Fruit fly (Drosophila melanogaster): ENCODE measurements around the gene Mrp4.

Mrp4 gene

dm6 chr3R:11557492-11557965, 11.5 kb upstream of the Mrp4 start, which contains the start of gene CG10898 (continued):
- peak; percentile 74 for TF ChIP-seq CG11560 (tag; IDR thresholded peaks at IDR 0.05)
- TF ChIP-seq CG3163 (GFP tag; optimal IDR thresholded peaks at IDR 0.05) = peak; percentile 65
- peak; percentile 91 for TF ChIP-seq CG12659 (GFP tag; optimal IDR thresholded peaks at IDR 0.05)
- peak; percentile 21 for TF ChIP-seq kni (GFP tag; optimal IDR thresholded peaks at IDR 0.05)
- no peak for TF ChIP-seq lov (optimal IDR thresholded peaks at IDR 0.05)
- peak; percentile 83; the same call in 2 of the 3 replicates for TF ChIP-seq lov (GFP tag; IDR thresholded peaks at IDR 0.05)
- TF ChIP-seq CG15514 (GFP tag; optimal IDR thresholded peaks at IDR 0.05) = peak; percentile 80
- peak; percentile 44 for TF ChIP-seq D19A (tag; optimal IDR thresholded peaks at IDR 0.05)
- TF ChIP-seq al (GFP tag; IDR thresholded peaks at IDR 0.05) = peak; percentile 78
- TF ChIP-seq ato (GFP tag; IDR thresholded peaks at IDR 0.05; ENCODE audit: partially characterized antibody) = 0 out of 2 replicates have a peak, but pooled peaks have one; percentile 17
- TF ChIP-seq CG32772 (GFP tag; IDR thresholded peaks at IDR 0.05) = peak; percentile 86
- peak; percentile 66 for TF ChIP-seq Sry-δ (GFP tag; optimal IDR thresholded peaks at IDR 0.05)
- peak; percentile 77 for TF ChIP-seq CG16779 (GFP tag; IDR thresholded peaks at IDR 0.05)
- TF ChIP-seq GATAe (GFP tag; conservative IDR thresholded peaks at IDR 0.05) = peak; percentile 31; the same call in 1 of the 2 replicates
- peak; percentile 76 for TF ChIP-seq CG10654 (GFP tag; optimal IDR thresholded peaks at IDR 0.05)
- no peak for TF ChIP-seq CG5180 (GFP tag; optimal IDR thresholded peaks at IDR 0.05)
- peak; percentile 87 for TF ChIP-seq CG12155 (GFP tag; optimal IDR thresholded peaks at IDR 0.05)
- TF ChIP-seq Eip74EF (GFP tag; optimal IDR thresholded peaks at IDR 0.05) = peak in 1 of 2 experiments; percentile 13
- peak; percentile 82 for TF ChIP-seq CG3726 (GFP tag; IDR thresholded peaks at IDR 0.05)

dm6 chr3R:11561648-11562047, 7.4 kb upstream of the Mrp4 start:
- TF ChIP-seq exex (tag; optimal IDR thresholded peaks at IDR 0.05) = peak; percentile 7
- no peak for TF ChIP-seq CG18599 (GFP tag; optimal IDR thresholded peaks at IDR 0.05)
- no peak for TF ChIP-seq Scr (GFP tag; IDR thresholded peaks at IDR 0.05; ENCODE audit: partially characterized antibody)
- TF ChIP-seq Aef1 (GFP tag; IDR thresholded peaks at IDR 0.05) = no peak
- no peak for TF ChIP-seq CG14050 (GFP tag; IDR thresholded peaks at IDR 0.05)
- no peak for TF ChIP-seq CG18011 (GFP tag; optimal IDR thresholded peaks at IDR 0.05)
- TF ChIP-seq CG12659 (GFP tag; optimal IDR thresholded peaks at IDR 0.05) = no peak
- no peak for TF ChIP-seq CG8944 (GFP tag; optimal IDR thresholded peaks at IDR 0.05)
- TF ChIP-seq repo (GFP tag; optimal IDR thresholded peaks at IDR 0.05) = no peak
- peak; percentile 48 for TF ChIP-seq grn (GFP tag; optimal IDR thresholded peaks at IDR 0.05)
- no peak for TF ChIP-seq mam (GFP tag; optimal IDR thresholded peaks at IDR 0.05)
- TF ChIP-seq CG17568 (GFP tag; optimal IDR thresholded peaks at IDR 0.05) = no peak
- TF ChIP-seq CG11560 (tag; IDR thresholded peaks at IDR 0.05) = no peak
- no peak for TF ChIP-seq jumu (GFP tag; optimal IDR thresholded peaks at IDR 0.05)
- no peak for TF ChIP-seq Spps (tag; optimal IDR thresholded peaks at IDR 0.05)
- TF ChIP-seq dimm (GFP tag; IDR thresholded peaks at IDR 0.05) = no peak
- peak in 1 of 2 experiments; percentile 3 for TF ChIP-seq Trl (optimal IDR thresholded peaks at IDR 0.05)
- TF ChIP-seq Trl (GFP tag; optimal IDR thresholded peaks at IDR 0.05) = no peak
- TF ChIP-seq sna (GFP tag; IDR thresholded peaks at IDR 0.05; ENCODE audit: partially characterized antibody) = no peak
- TF ChIP-seq CG10959 (GFP tag; IDR thresholded peaks at IDR 0.05) = no peak
- TF ChIP-seq Pdp1 (GFP tag; optimal IDR thresholded peaks at IDR 0.05) = peak in 1 of 2 experiments; percentile 90
- TF ChIP-seq Bdp1 (GFP tag; optimal IDR thresholded peaks at IDR 0.05) = no peak
